Worm (Caenorhabditis elegans): ENCODE data around the gene T08G2.2.

Gene T08G2.2

ce11 chrX:17243053-17243452 is 33.9 kb upstream of the T08G2.2 start, which contains the start of gene T25G12.13:
TSS of gene T25G12.13 (plus strand) at chrX:17243353.
- TF ChIP-seq Y79H2A.3 (GFP tag; conservative IDR thresholded peaks at IDR 0.05) (no peak), ekl-4 (GFP tag; IDR thresholded peaks at IDR 0.05) (no peak), athp-1 (tag; optimal IDR thresholded peaks at IDR 0.05) (no peak), hrde-1 (tag; optimal IDR thresholded peaks at IDR 0.05; ENCODE audit: borderline replicate concordance) (no peak), Y53G8AR.9 (GFP tag; conservative IDR thresholded peaks at IDR 0.05) (no peak), snpc-1.1 (tag; optimal IDR thresholded peaks at IDR 0.05; ENCODE audit: insufficient read depth) (no peak), pbrm-1 (GFP tag; IDR thresholded peaks at IDR 0.05) (no peak), cebp-1 (GFP tag; IDR thresholded peaks at IDR 0.05) (no peak), cebp-1 (tag; optimal IDR thresholded peaks at IDR 0.05) (no peak), lir-1 (GFP tag; conservative IDR thresholded peaks at IDR 0.05) (no peak), rpc-1 (optimal IDR thresholded peaks at IDR 0.05) (no peak), rpc-1 (tag; optimal IDR thresholded peaks at IDR 0.05) (no peak), mxl-1 (tag; optimal IDR thresholded peaks at IDR 0.05) (no peak), T26A5.8 (tag; optimal IDR thresholded peaks at IDR 0.05) (no peak), F33H1.4 (GFP tag; IDR thresholded peaks at IDR 0.05) (no peak), hlh-12 (tag; optimal IDR thresholded peaks at IDR 0.05) (no peak), ztf-28 (GFP tag; IDR thresholded peaks at IDR 0.05) (no peak)

ce11 chrX:17237439-17237838 is 28.3 kb upstream of the T08G2.2 start, which contains the start of gene T25G12.11:
TSS of gene T25G12.11 (minus strand) at chrX:17237539.
- TF ChIP-seq K12H6.12 (tag; optimal IDR thresholded peaks at IDR 0.05): no peak
- no peak for TF ChIP-seq K11D2.4 (GFP tag; IDR thresholded peaks at IDR 0.05)
- TF ChIP-seq ceh-79 (tag; optimal IDR thresholded peaks at IDR 0.05): no peak
- TF ChIP-seq ceh-100 (GFP tag; IDR thresholded peaks at IDR 0.05): no peak
- TF ChIP-seq gei-17 (GFP tag; optimal IDR thresholded peaks at IDR 0.05): no peak
- no peak for TF ChIP-seq let-526 (GFP tag; IDR thresholded peaks at IDR 0.05)
- TF ChIP-seq nfya-2 (GFP tag; IDR thresholded peaks at IDR 0.05): no peak
- TF ChIP-seq die-1 (tag; optimal IDR thresholded peaks at IDR 0.05): no peak
- TF ChIP-seq Y67H2A.10 (GFP tag; conservative IDR thresholded peaks at IDR 0.05): no peak
- no peak for TF ChIP-seq chd-7 (tag; optimal IDR thresholded peaks at IDR 0.05)
- no peak for TF ChIP-seq rcor-1 (GFP tag; IDR thresholded peaks at IDR 0.05)
- no peak for TF ChIP-seq snpc-1.1 (tag; optimal IDR thresholded peaks at IDR 0.05; ENCODE audit: insufficient read depth)
- no peak for TF ChIP-seq madf-3 (GFP tag; IDR thresholded peaks at IDR 0.05)
- TF ChIP-seq sdz-38 (tag; optimal IDR thresholded peaks at IDR 0.05): no peak
- no peak for TF ChIP-seq hlh-12 (tag; optimal IDR thresholded peaks at IDR 0.05)
- TF ChIP-seq madf-6 (GFP tag; IDR thresholded peaks at IDR 0.05): no peak
- TF ChIP-seq T26A5.8 (tag; optimal IDR thresholded peaks at IDR 0.05): no peak
- no peak for TF ChIP-seq hlh-26 (GFP tag; conservative IDR thresholded peaks at IDR 0.05)
- no peak for TF ChIP-seq Y56A3A.18 (GFP tag; IDR thresholded peaks at IDR 0.05)
- TF ChIP-seq B0035.1 (tag; optimal IDR thresholded peaks at IDR 0.05): no peak

- TF ChIP-seq pha-4 (tag; optimal IDR thresholded peaks at IDR 0.05) (peak; percentile 27), nhr-80 (tag; optimal IDR thresholded peaks at IDR 0.05) (peak; percentile 27), mxl-1 (tag; optimal IDR thresholded peaks at IDR 0.05) (no peak), nfyb-1 (GFP tag; IDR thresholded peaks at IDR 0.05) (no peak)
These were observed 26.8 kb upstream of the T08G2.2 start, which contains the start of gene dhs-30 for ce11 chrX:17235749-17236561. TSS of gene dhs-30 (minus strand) at chrX:17235838.
